Fruit fly (Drosophila melanogaster): Measurements from ENCODE around the gene Prosalpha4T1.

Gene Prosalpha4T1

DNA sequence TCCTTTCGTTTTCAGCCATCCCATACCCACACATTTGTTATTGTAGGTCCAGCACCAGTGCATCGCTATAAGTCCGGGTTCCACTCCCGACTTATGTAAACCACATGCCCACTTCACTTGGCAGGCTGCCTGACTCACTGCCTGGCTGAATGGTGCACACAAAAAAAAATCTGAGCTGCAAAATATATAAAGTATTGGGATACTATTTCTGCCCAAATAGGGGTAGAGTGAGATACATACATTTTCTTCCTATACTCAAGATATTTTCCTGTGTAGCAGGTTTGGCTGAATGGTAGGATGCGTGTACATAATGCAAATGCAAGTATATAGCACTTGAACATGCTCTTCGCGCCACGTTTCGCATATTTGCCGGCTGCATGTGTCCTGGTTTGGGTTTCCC lies 24.3 kb upstream of the Prosalpha4T1 start (continued):
- TF ChIP-seq CG15336 (GFP tag; IDR thresholded peaks at IDR 0.05) (0 out of 2 replicates have a peak, but pooled peaks have one; percentile 35), CG11902 (GFP tag; optimal IDR thresholded peaks at IDR 0.05) (no peak), CG3919 (GFP tag; optimal IDR thresholded peaks at IDR 0.05) (peak; percentile 59), esn (GFP tag; optimal IDR thresholded peaks at IDR 0.05) (peak; percentile 39), Eip78C (GFP tag) (peak; percentile 86), ss (GFP tag; optimal IDR thresholded peaks at IDR 0.05) (peak; percentile 56 to 64), Sox14 (GFP tag; optimal IDR thresholded peaks at IDR 0.05) (peak; percentile 29), Hr4 (GFP tag; optimal IDR thresholded peaks at IDR 0.05) (peak; percentile 11), CG32006 (GFP tag; optimal IDR thresholded peaks at IDR 0.05) (peak; percentile 10), fd59A (GFP tag; optimal IDR thresholded peaks at IDR 0.05) (peak; percentile 17), CG1621 (tag; optimal IDR thresholded peaks at IDR 0.05) (peak; percentile 43), CG8119 (GFP tag; IDR thresholded peaks at IDR 0.05) (0 out of 3 replicates have a peak, but pooled peaks have one; percentile 17), net (GFP tag; optimal IDR thresholded peaks at IDR 0.05) (peak; percentile 6), CG6808 (GFP tag; optimal IDR thresholded peaks at IDR 0.05) (peak; percentile 51), Blimp-1 (GFP tag; optimal IDR thresholded peaks at IDR 0.05) (no peak), CG6276 (GFP tag; optimal IDR thresholded peaks at IDR 0.05) (no peak), Met (GFP tag; optimal IDR thresholded peaks at IDR 0.05) (peak; percentile 24), Sox102F (GFP tag; optimal IDR thresholded peaks at IDR 0.05) (peak; percentile 8)

DNA sequence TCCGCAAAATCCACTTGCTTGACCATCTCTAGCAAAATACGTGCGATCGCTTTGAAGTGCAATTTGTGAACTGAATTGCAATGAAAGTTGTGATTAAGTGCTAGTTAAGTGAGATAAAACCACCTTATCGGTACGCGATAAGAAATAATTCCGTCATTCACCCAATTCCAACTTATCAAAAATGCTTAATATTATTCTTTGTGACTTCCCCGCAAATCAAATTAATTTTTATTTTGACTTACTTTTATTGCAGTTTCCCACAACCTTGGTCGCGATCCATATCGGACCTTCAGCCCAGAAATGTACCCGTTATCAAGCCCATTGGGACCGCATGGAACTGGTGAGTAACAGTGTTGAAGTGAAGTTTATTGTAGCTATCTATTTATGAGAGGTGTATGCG lies 23.7 kb upstream of the Prosalpha4T1 start, which contains the start of gene Takl1:
Gene Takl1, minus strand, starts transcription at position 59 of the 400 bp plus-strand sequence.
- TF ChIP-seq vri (GFP tag; optimal IDR thresholded peaks at IDR 0.05), result peak; percentile 18
- TF ChIP-seq Hr38 (GFP tag; optimal IDR thresholded peaks at IDR 0.05), result no peak
- no peak for TF ChIP-seq CG15336 (GFP tag; IDR thresholded peaks at IDR 0.05)
- no peak for TF ChIP-seq Blimp-1 (GFP tag; optimal IDR thresholded peaks at IDR 0.05)
- TF ChIP-seq acj6 (GFP tag; optimal IDR thresholded peaks at IDR 0.05), result no peak
- no peak for TF ChIP-seq Hr39 (GFP tag; optimal IDR thresholded peaks at IDR 0.05)
- TF ChIP-seq achi (GFP tag; optimal IDR thresholded peaks at IDR 0.05), result no peak
- TF ChIP-seq dsx (GFP tag; optimal IDR thresholded peaks at IDR 0.05; ENCODE audit: poor library complexity, severe bottlenecking), result no peak

DNA sequence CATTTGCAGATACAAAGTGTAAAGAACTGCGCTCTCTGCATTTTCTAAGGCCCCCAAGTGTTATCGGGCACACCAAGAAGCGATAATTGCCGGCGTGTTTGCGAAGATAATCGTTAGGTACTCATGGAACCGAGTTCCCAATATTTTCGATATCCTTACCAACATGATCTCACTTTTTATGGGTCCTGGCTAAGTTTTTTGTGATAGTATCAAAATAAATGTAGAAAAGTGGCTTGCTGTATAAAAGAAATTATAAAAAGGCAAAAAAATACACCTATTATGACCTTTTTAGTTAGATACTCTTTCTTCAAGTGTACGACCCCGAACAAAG lies 17.2 kb upstream of the Prosalpha4T1 start:
- TF ChIP-seq svp (GFP tag), result peak; percentile 93
- TF ChIP-seq CG10631 (GFP tag; optimal IDR thresholded peaks at IDR 0.05), result peak; percentile 13
- TF ChIP-seq esn (GFP tag; optimal IDR thresholded peaks at IDR 0.05), result no peak
- no peak for TF ChIP-seq CG6792 (GFP tag; optimal IDR thresholded peaks at IDR 0.05)
- TF ChIP-seq Eip78C (GFP tag), result peak; percentile 63

DNA sequence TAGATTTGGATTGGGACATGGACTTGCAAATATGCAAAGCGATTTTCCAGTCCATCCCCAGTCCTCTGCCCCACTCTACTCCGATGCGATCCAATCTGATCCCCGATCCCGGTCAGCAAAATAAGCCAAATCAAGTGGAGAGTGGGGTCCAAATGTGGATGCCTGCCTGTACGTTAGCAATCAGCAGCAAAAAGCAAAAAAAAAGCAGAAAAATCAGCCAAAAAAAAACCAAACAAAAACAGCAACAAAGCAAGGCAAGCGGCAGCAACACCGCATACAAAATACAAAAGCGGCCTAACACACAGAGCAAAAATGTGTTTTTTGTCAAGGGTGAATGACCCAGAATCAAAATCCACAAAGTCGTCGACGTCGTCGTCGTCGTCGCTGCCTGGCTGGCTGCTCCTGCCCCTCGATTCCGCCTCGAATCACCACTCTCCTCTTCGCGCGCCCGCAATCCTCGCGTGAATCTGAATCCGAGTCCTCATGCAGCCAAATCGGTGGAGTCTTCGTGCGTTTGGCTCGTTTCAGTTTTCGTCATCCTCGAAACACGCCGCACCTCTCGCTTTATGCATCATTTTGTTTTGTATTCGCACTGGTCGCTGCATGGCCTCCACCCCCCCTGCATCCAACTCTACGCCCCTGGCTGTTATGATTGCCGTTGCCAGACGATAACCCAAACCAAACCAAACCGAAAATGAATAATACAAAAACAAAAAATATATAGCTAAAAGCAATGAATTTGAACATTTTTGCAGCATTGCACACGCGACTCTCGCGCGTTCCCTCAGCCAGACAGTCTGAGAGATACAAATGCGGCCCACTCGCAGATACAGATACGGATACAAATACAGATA lies 16.7 kb upstream of the Prosalpha4T1 start:
- TF ChIP-seq Eip78C (GFP tag) (peak; percentile 81), Smox (GFP tag; optimal IDR thresholded peaks at IDR 0.05) (peak; percentile 45), CG34406 (GFP tag; optimal IDR thresholded peaks at IDR 0.05) (no peak), CG8119 (GFP tag; IDR thresholded peaks at IDR 0.05) (peak; percentile 48), Hr4 (GFP tag; optimal IDR thresholded peaks at IDR 0.05) (no peak), salr (GFP tag; optimal IDR thresholded peaks at IDR 0.05) (peak in 1 of 2 experiments; percentile 61), CG11762 (GFP tag; optimal IDR thresholded peaks at IDR 0.05; ENCODE audit: insufficient read depth) (no peak), Ets96B (tag; optimal IDR thresholded peaks at IDR 0.05) (no peak), net (GFP tag; optimal IDR thresholded peaks at IDR 0.05) (no peak), CG6808 (GFP tag; optimal IDR thresholded peaks at IDR 0.05) (no peak), CG6163 (GFP tag; IDR thresholded peaks at IDR 0.05) (no peak; the same call in 2 of the 3 replicates), CG10631 (GFP tag; optimal IDR thresholded peaks at IDR 0.05) (no peak), eg (GFP tag; IDR thresholded peaks at IDR 0.05) (peak; percentile 76), CG6854 (GFP tag; optimal IDR thresholded peaks at IDR 0.05) (peak; percentile 79), CG32006 (GFP tag; optimal IDR thresholded peaks at IDR 0.05) (no peak), cyc (GFP tag; optimal IDR thresholded peaks at IDR 0.05) (peak; percentile 59), lz (GFP tag; optimal IDR thresholded peaks at IDR 0.05) (peak; percentile 58), Sox15 (GFP tag; optimal IDR thresholded peaks at IDR 0.05) (no peak), Met (GFP tag; optimal IDR thresholded peaks at IDR 0.05) (peak; percentile 69), spab (GFP tag; optimal IDR thresholded peaks at IDR 0.05) (no peak), CG1621 (tag; optimal IDR thresholded peaks at IDR 0.05) (no peak), CG31627 (GFP tag; optimal IDR thresholded peaks at IDR 0.05) (peak; percentile 58), ss (GFP tag; optimal IDR thresholded peaks at IDR 0.05) (peak in 1 of 2 experiments; percentile 5), CG8319 (GFP tag; optimal IDR thresholded peaks at IDR 0.05) (peak; percentile 18), CG10669 (GFP tag; optimal IDR thresholded peaks at IDR 0.05) (no peak), dsx (GFP tag; optimal IDR thresholded peaks at IDR 0.05; ENCODE audit: poor library complexity, severe bottlenecking) (peak; percentile 84), fd59A (GFP tag; optimal IDR thresholded peaks at IDR 0.05) (no peak), Sox102F (GFP tag; optimal IDR thresholded peaks at IDR 0.05) (peak; percentile 46), Blimp-1 (GFP tag; optimal IDR thresholded peaks at IDR 0.05) (peak; percentile 7)
